Worm (Caenorhabditis elegans) whole organism, early embryonic: Measurements from ENCODE around the gene sri-31.
"Not testable (repeated sequence)": the region's sequence is repeated elsewhere in the genome, so short reads cannot be mapped to it uniquely, and the experiment has no call there.

Experiments
- B0310.2 ChIP-seq: sonication (generic microtip); optimal IDR thresholded peaks from 2 replicates; lab custom pipeline; 2016; ENCODE audit warnings: mild to moderate bottlenecking, missing genetic modification characterization, missing compliant biosample characterization
- F13C5.2 ChIP-seq: sonication (generic microtip); optimal IDR thresholded peaks from 2 replicates; lab custom pipeline; 2017; ENCODE audit warnings: mild to moderate bottlenecking, missing genetic modification characterization, inconsistent platforms, missing compliant biosample characterization
- aly-1 ChIP-seq: sonication (generic microtip); optimal IDR thresholded peaks from 2 replicates; lab custom pipeline; 2016; ENCODE audit warnings: missing genetic modification characterization, missing compliant biosample characterization
- ama-1 ChIP-seq: fragments of 150-350 bp; optimal IDR thresholded peaks from 2 replicates; lab custom pipeline; 2014
- ceh-36 ChIP-seq: sonication (generic microtip); optimal IDR thresholded peaks from 2 replicates; lab custom pipeline; 2016; ENCODE audit warnings: missing genetic modification characterization, inconsistent platforms, missing compliant biosample characterization
- ets-7 ChIP-seq: sonication (generic microtip); optimal IDR thresholded peaks from 2 replicates; lab custom pipeline; 2016; ENCODE audit warnings: missing genotype, missing genetic modification characterization, missing compliant biosample characterization
- flt-1 ChIP-seq: fragments of 200-800 bp; sonication (Bioruptor generic); IDR thresholded peaks from 2 replicates; pipeline ENCODE4 v1.3.6; 2022; ENCODE audit warnings: missing genetic modification characterization, missing compliant biosample characterization
- hmg-4 ChIP-seq: fragments of 200-800 bp; sonication (Bioruptor generic); optimal IDR thresholded peaks from 2 replicates; lab custom pipeline; 2018; ENCODE audit warnings: mild to moderate bottlenecking, missing genetic modification characterization, missing compliant biosample characterization
- hnd-1 ChIP-seq: sonication (generic microtip); optimal IDR thresholded peaks from 2 replicates; lab custom pipeline; 2016; ENCODE audit warnings: missing genetic modification characterization, missing compliant biosample characterization
- scrt-1 ChIP-seq: fragments of 200-800 bp; sonication (Bioruptor generic); IDR thresholded peaks from 2 replicates; pipeline ENCODE4 v1.3.6; 2022; ENCODE audit warnings: missing genetic modification characterization, missing compliant biosample characterization
- sea-1 ChIP-seq: fragments of 200-800 bp; sonication (Bioruptor generic); conservative IDR thresholded peaks from 2 replicates; pipeline ENCODE4 v1.3.6; 2022; ENCODE audit warnings: missing genetic modification characterization, missing compliant biosample characterization
- tbx-37 ChIP-seq: fragments of 200-800 bp; sonication (Bioruptor generic); conservative IDR thresholded peaks from 2 replicates; pipeline ENCODE4 v1.3.6; 2022; ENCODE audit warnings: missing genetic modification reagents, missing genetic modification characterization, missing compliant biosample characterization
- tra-4 ChIP-seq: sonication (generic microtip); optimal IDR thresholded peaks from 2 replicates; lab custom pipeline; 2017; ENCODE audit warnings: missing genetic modification characterization, missing compliant biosample characterization

ce11 chrII:3032480-3032879 lies 18.3 kb upstream of the sri-31 start, which contains the start of gene B0454.6:
- TF ChIP-seq tra-4; ama-1 (lab: Kevin White, UChicago); flt-1 (GFP tag; lab: Robert Waterston, UW); F13C5.2 (tag; lab: Kevin White, UChicago); tbx-37 (GFP tag; lab: Robert Waterston, UW); sea-1 (GFP tag; lab: Robert Waterston, UW); hmg-4 (GFP tag; lab: Kevin White, UChicago); aly-1; ets-7 (tag; lab: Kevin White, UChicago); hnd-1 (tag; lab: Kevin White, UChicago); scrt-1 (GFP tag; lab: Robert Waterston, UW); ceh-36 (tag; lab: Kevin White, UChicago); B0310.2 (tag; lab: Kevin White, UChicago): not testable (repeated sequence)
